Worm (Caenorhabditis elegans): Measurements from ENCODE around the gene rom-2.

- TF ChIP-seq ztf-3 (GFP tag; optimal IDR thresholded peaks at IDR 0.05) = no peak
- no peak for TF ChIP-seq pha-4 (tag; optimal IDR thresholded peaks at IDR 0.05)
- TF ChIP-seq madf-10 (tag; optimal IDR thresholded peaks at IDR 0.05) = no peak
- TF ChIP-seq snpc-4 (GFP tag; optimal IDR thresholded peaks at IDR 0.05) = no peak
- no peak for TF ChIP-seq snpc-4 (tag; optimal IDR thresholded peaks at IDR 0.05)
- no peak for TF ChIP-seq ets-4 (GFP tag; optimal IDR thresholded peaks at IDR 0.05)
- TF ChIP-seq F23B12.7 (tag; optimal IDR thresholded peaks at IDR 0.05; ENCODE audit: insufficient read depth) = no peak
Measured at ce11 chrIII:9570869-9571268, 24.6 kb downstream of the rom-2 start.

Data from whole organism, young adult.